Fruit fly (Drosophila melanogaster) whole organism, prepupa: Measurements from ENCODE around the gene CG31406.

Experiments
- Blimp-1 ChIP-seq: fragments of 200-800 bp; sonication (Bioruptor generic); optimal IDR thresholded peaks from 3 replicates; lab custom pipeline; 2017; ENCODE audit warnings: missing biosample characterization, missing genetic modification characterization, mild to moderate bottlenecking, moderate library complexity, missing genetic modification reagents
- CG10631 ChIP-seq: fragments of 200-800 bp; sonication (Bioruptor generic); optimal IDR thresholded peaks from 2 replicates; lab custom pipeline; 2016; ENCODE audit warnings: missing biosample characterization, missing genetic modification characterization
- CG10669 ChIP-seq: fragments of 200-800 bp; sonication (Bioruptor generic); optimal IDR thresholded peaks from 3 replicates; lab custom pipeline; 2018; ENCODE audit warnings: missing biosample characterization, mild to moderate bottlenecking, missing genetic modification characterization, moderate library complexity
- CG11294 ChIP-seq: fragments of 200-800 bp; sonication (Bioruptor generic); IDR thresholded peaks from 2 replicates; pipeline ENCODE4 v1.3.6; 2022; ENCODE audit warnings: missing biosample characterization, missing genetic modification characterization
- CG11762 ChIP-seq: fragments of 200-800 bp; sonication (Bioruptor generic); optimal IDR thresholded peaks from 3 replicates; lab custom pipeline; 2016; ENCODE audit warnings: missing biosample characterization, missing genetic modification characterization; ENCODE audit not compliant: insufficient read depth
- CG1621 ChIP-seq: fragments of 200-800 bp; sonication (Bioruptor generic); optimal IDR thresholded peaks from 3 replicates; lab custom pipeline; 2018; ENCODE audit warnings: missing biosample characterization, mild to moderate bottlenecking, missing genetic modification characterization
- CG16779 ChIP-seq: fragments of 200-800 bp; sonication (Bioruptor generic); optimal IDR thresholded peaks from 3 replicates; lab custom pipeline; 2017; ENCODE audit warnings: missing biosample characterization, mild to moderate bottlenecking, missing genetic modification characterization
- CG3032 ChIP-seq: fragments of 200-800 bp; optimal IDR thresholded peaks from 2 replicates; lab custom pipeline; 2019; ENCODE audit warnings: missing biosample characterization, mild to moderate bottlenecking, missing genetic modification characterization, moderate library complexity
- CG31627 ChIP-seq: fragments of 200-800 bp; sonication (Bioruptor generic); optimal IDR thresholded peaks from 3 replicates; lab custom pipeline; 2016; ENCODE audit warnings: missing biosample characterization, missing genetic modification characterization
- CG32006 ChIP-seq: fragments of 200-800 bp; sonication (Bioruptor generic); optimal IDR thresholded peaks from 3 replicates; lab custom pipeline; 2017; ENCODE audit warnings: missing biosample characterization, mild to moderate bottlenecking, missing genetic modification characterization
- CG3919 ChIP-seq: fragments of 200-800 bp; sonication (Bioruptor generic); optimal IDR thresholded peaks from 3 replicates; lab custom pipeline; 2016; ENCODE audit warnings: missing biosample characterization, missing genetic modification characterization
- CG4318 ChIP-seq: fragments of 200-800 bp; sonication (Bioruptor generic); optimal IDR thresholded peaks from 3 replicates; lab custom pipeline; 2017; ENCODE audit warnings: missing biosample characterization, mild to moderate bottlenecking, missing genetic modification characterization
- CG6163 ChIP-seq: fragments of 200-800 bp; sonication (Bioruptor generic); IDR thresholded peaks from 3 replicates; pipeline ENCODE4 v1.3.6; 2022; ENCODE audit warnings: missing biosample characterization, missing genetic modification characterization
- CG6276 ChIP-seq: fragments of 200-800 bp; sonication (Bioruptor generic); optimal IDR thresholded peaks from 2 replicates; lab custom pipeline; 2017; ENCODE audit warnings: missing biosample characterization, mild to moderate bottlenecking, missing genetic modification characterization
- CG6808 ChIP-seq: fragments of 200-800 bp; sonication (Bioruptor generic); optimal IDR thresholded peaks from 3 replicates; lab custom pipeline; 2017; ENCODE audit warnings: missing biosample characterization, missing genetic modification characterization, mild to moderate bottlenecking, moderate library complexity, missing genetic modification reagents
- CG6854 ChIP-seq: fragments of 200-800 bp; sonication (Bioruptor generic); optimal IDR thresholded peaks from 2 replicates; lab custom pipeline; 2017; ENCODE audit warnings: missing biosample characterization, mild to moderate bottlenecking, missing genetic modification characterization
- CG8319 ChIP-seq: fragments of 200-800 bp; sonication (Bioruptor generic); optimal IDR thresholded peaks from 3 replicates; lab custom pipeline; 2016; ENCODE audit warnings: missing biosample characterization, missing genetic modification characterization
- CG9139 ChIP-seq: fragments of 200-800 bp; sonication (Bioruptor generic); optimal IDR thresholded peaks from 3 replicates; lab custom pipeline; 2017; ENCODE audit warnings: missing biosample characterization, mild to moderate bottlenecking, missing genetic modification characterization
- Eip75B ChIP-seq: fragments of 200-800 bp; sonication (Bioruptor generic); optimal IDR thresholded peaks from 3 replicates; lab custom pipeline; 2016; ENCODE audit warnings: missing biosample characterization, missing genetic modification characterization
- Eip78C ChIP-seq: fragments of 200-800 bp; sonication (Bioruptor generic); peaks from one replicate; lab custom pipeline; 2016; ENCODE audit warnings: missing biosample characterization, missing genetic modification characterization
- Eip93F ChIP-seq: fragments of 200-800 bp; sonication (Bioruptor generic); optimal IDR thresholded peaks from 2 replicates; lab custom pipeline; 2016; ENCODE audit warnings: missing biosample characterization, mild to moderate bottlenecking, missing genetic modification characterization
- Gug ChIP-seq: fragments of 200-800 bp; sonication (Bioruptor generic); IDR thresholded peaks from 2 replicates; pipeline ENCODE4 v1.3.6; 2022; ENCODE audit warnings: missing biosample characterization, missing genetic modification characterization
- Hr4 ChIP-seq: fragments of 200-800 bp; sonication (Bioruptor generic); optimal IDR thresholded peaks from 3 replicates; lab custom pipeline; 2016; ENCODE audit warnings: missing biosample characterization, missing genetic modification characterization
- Lpt ChIP-seq: fragments of 200-800 bp; sonication (Bioruptor generic); optimal IDR thresholded peaks from 3 replicates; lab custom pipeline; 2016; ENCODE audit warnings: missing biosample characterization, missing genetic modification characterization
- Met ChIP-seq: fragments of 200-800 bp; sonication (Bioruptor generic); optimal IDR thresholded peaks from 3 replicates; lab custom pipeline; 2016; ENCODE audit warnings: missing biosample characterization, missing genetic modification characterization
- OdsH ChIP-seq: fragments of 200-800 bp; sonication (Bioruptor generic); optimal IDR thresholded peaks from 3 replicates; lab custom pipeline; 2016; ENCODE audit warnings: missing biosample characterization, missing genetic modification characterization
- Smox ChIP-seq: fragments of 200-800 bp; sonication (Bioruptor generic); optimal IDR thresholded peaks from 3 replicates; lab custom pipeline; 2016; ENCODE audit warnings: missing biosample characterization, missing genetic modification characterization
- Sox102F ChIP-seq: fragments of 200-800 bp; sonication (Bioruptor generic); optimal IDR thresholded peaks from 2 replicates; lab custom pipeline; 2016; ENCODE audit warnings: missing biosample characterization, mild to moderate bottlenecking, missing genetic modification characterization
- Sox14 ChIP-seq: fragments of 200-800 bp; sonication (Bioruptor generic); optimal IDR thresholded peaks from 3 replicates; lab custom pipeline; 2016; ENCODE audit warnings: missing biosample characterization, missing genetic modification characterization
- achi ChIP-seq: fragments of 200-800 bp; sonication (Bioruptor generic); optimal IDR thresholded peaks from 3 replicates; lab custom pipeline; 2016; ENCODE audit warnings: missing biosample characterization, missing genetic modification characterization
- cyc ChIP-seq: fragments of 200-800 bp; sonication (Bioruptor generic); optimal IDR thresholded peaks from 3 replicates; lab custom pipeline; 2016; ENCODE audit warnings: missing biosample characterization, missing genetic modification characterization
- dsx ChIP-seq: fragments of 200-800 bp; optimal IDR thresholded peaks from 3 replicates; lab custom pipeline; 2019; ENCODE audit warnings: missing biosample characterization, mild to moderate bottlenecking, missing genetic modification characterization, moderate library complexity; ENCODE audit not compliant: poor library complexity, severe bottlenecking
- eg ChIP-seq: fragments of 200-800 bp; sonication (Bioruptor generic); IDR thresholded peaks from 3 replicates; pipeline ENCODE4 v1.3.6; 2022; ENCODE audit warnings: missing biosample characterization, missing genetic modification characterization
- esn ChIP-seq: fragments of 200-800 bp; sonication (Bioruptor generic); optimal IDR thresholded peaks from 2 replicates; lab custom pipeline; 2016; ENCODE audit warnings: missing biosample characterization, mild to moderate bottlenecking, missing genetic modification characterization, moderate library complexity
- fd59A ChIP-seq: fragments of 200-800 bp; sonication (Bioruptor generic); optimal IDR thresholded peaks from 2 replicates; lab custom pipeline; 2017; ENCODE audit warnings: missing biosample characterization, mild to moderate bottlenecking, missing genetic modification characterization, missing genetic modification reagents
- lz ChIP-seq: fragments of 200-800 bp; sonication (Bioruptor generic); optimal IDR thresholded peaks from 3 replicates; lab custom pipeline; 2016; ENCODE audit warnings: missing biosample characterization, missing genetic modification characterization
- net ChIP-seq: fragments of 200-800 bp; sonication (Bioruptor generic); optimal IDR thresholded peaks from 3 replicates; lab custom pipeline; 2016; ENCODE audit warnings: missing biosample characterization, missing genetic modification characterization
- salr ChIP-seq, 2 experiments: fragments of 200-800 bp; sonication (Bioruptor generic); optimal IDR thresholded peaks; 3 replicates each; lab custom pipeline; 2016 to 2018; ENCODE audit warnings: missing biosample characterization in 2 of 2, missing genetic modification characterization in 2 of 2, mild to moderate bottlenecking in 1 of 2
- ss ChIP-seq, 2 experiments: fragments of 200-800 bp; sonication (Bioruptor generic); optimal IDR thresholded peaks; 2 replicates in 1 of 2; 3 replicates in 1 of 2; lab custom pipeline; 2017 to 2018; ENCODE audit warnings: mild to moderate bottlenecking in 2 of 2, missing biosample characterization in 2 of 2, missing genetic modification characterization in 2 of 2, moderate library complexity in 1 of 2
- svp ChIP-seq: fragments of 200-800 bp; sonication (Bioruptor generic); peaks from one replicate; lab custom pipeline; 2016; ENCODE audit warnings: missing biosample characterization, missing genetic modification characterization
- topi ChIP-seq: fragments of 200-800 bp; sonication (Bioruptor generic); optimal IDR thresholded peaks from 3 replicates; lab custom pipeline; 2016; ENCODE audit warnings: missing biosample characterization, missing genetic modification characterization
- vri ChIP-seq: fragments of 200-800 bp; sonication (Bioruptor generic); optimal IDR thresholded peaks from 3 replicates; lab custom pipeline; 2016; ENCODE audit warnings: missing biosample characterization, mild to moderate bottlenecking, missing genetic modification characterization

CG31406 gene

DNA sequence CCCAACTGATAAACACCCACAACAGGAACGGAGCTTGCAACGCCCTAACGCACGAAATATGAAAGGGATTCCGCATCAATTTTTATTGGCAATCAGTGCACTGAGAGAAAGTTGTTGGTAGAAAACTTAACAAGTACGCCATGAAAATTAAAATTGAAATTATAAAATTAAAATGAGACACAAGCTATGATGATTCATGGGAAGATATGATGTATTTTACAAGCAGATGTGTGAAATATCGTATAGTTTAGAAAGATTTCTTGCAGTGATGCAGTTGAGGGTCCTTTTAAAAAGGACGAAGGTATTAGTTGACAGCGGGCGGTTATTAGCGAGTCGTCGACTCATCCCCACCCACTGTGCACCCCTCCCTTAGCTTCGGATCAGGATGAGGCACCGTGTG lies 21.9 kb downstream of the CG31406 start:
- TF ChIP-seq svp (GFP tag; lab: Kevin White, UChicago): peak; percentile 62
- TF ChIP-seq CG9139 (GFP tag; lab: Kevin White, UChicago): no peak
- TF ChIP-seq net (GFP tag; lab: Kevin White, UChicago): no peak
- no peak for TF ChIP-seq CG11294 (GFP tag; lab: Robert Waterston, UW)

DNA sequence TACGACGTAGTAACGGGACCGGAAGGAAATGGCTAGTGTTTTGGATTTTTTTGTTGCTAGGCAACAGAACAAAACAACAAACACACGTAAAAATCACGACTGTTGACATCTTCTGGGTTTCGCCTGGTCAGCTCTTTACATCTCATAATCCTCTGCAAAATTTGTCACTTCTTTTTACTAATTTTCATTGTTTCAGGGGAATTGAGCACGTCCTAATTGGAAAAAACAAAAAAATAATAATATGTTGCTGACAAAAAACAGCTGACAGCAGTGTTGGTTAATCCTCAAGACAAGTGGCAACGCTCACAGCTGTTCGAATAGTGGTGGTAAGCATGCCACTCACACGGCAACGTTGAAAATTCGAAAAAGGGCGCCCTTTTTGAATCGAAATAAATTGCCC lies 29.3 kb downstream of the CG31406 start, which contains the start of gene Rfx:
Gene Rfx, minus strand, starts transcription at position 220 of the 400 bp plus-strand sequence.
- TF ChIP-seq CG6854 (GFP tag; lab: Kevin White, UChicago): peak; percentile 74
- TF ChIP-seq Eip78C (GFP tag; lab: Kevin White, UChicago): peak; percentile 79
- TF ChIP-seq Hr4 (GFP tag; lab: Kevin White, UChicago): no peak
- TF ChIP-seq CG3032 (tag; lab: Kevin White, UChicago): peak; percentile 22
- peak; percentile 29 to 64 for TF ChIP-seq ss (GFP tag; optimal IDR thresholded peaks at IDR 0.05; lab: Kevin White, UChicago)
- TF ChIP-seq svp (GFP tag; lab: Kevin White, UChicago): no peak
- TF ChIP-seq Eip75B (GFP tag; lab: Kevin White, UChicago): peak; percentile 22
- no peak for TF ChIP-seq CG11762 (GFP tag; lab: Kevin White, UChicago)
- no peak for TF ChIP-seq lz (GFP tag; lab: Kevin White, UChicago)
- TF ChIP-seq Sox14 (GFP tag; lab: Kevin White, UChicago): peak; percentile 61
- no peak for TF ChIP-seq eg (GFP tag; lab: Robert Waterston, UW)
- peak; percentile 4 for TF ChIP-seq CG31627 (GFP tag; lab: Kevin White, UChicago)
- no peak for TF ChIP-seq CG6163
- TF ChIP-seq vri (GFP tag; lab: Kevin White, UChicago): peak; percentile 26
- no peak for TF ChIP-seq CG8319
- peak; percentile 34 for TF ChIP-seq esn (GFP tag; lab: Kevin White, UChicago)
- peak; percentile 3 for TF ChIP-seq CG16779 (tag; lab: Kevin White, UChicago)
- TF ChIP-seq CG11294 (GFP tag; lab: Robert Waterston, UW): no peak
- no peak for TF ChIP-seq achi (GFP tag; lab: Kevin White, UChicago)
- no peak for TF ChIP-seq fd59A (GFP tag; lab: Kevin White, UChicago)
- no peak for TF ChIP-seq CG4318 (GFP tag; lab: Kevin White, UChicago)
- TF ChIP-seq CG1621 (tag; lab: Kevin White, UChicago): peak; percentile 0
- TF ChIP-seq Gug: no peak
- no peak for TF ChIP-seq salr (GFP tag; optimal IDR thresholded peaks at IDR 0.05; lab: Kevin White, UChicago)
- no peak for TF ChIP-seq Blimp-1
- TF ChIP-seq Met (GFP tag; lab: Kevin White, UChicago): no peak
- no peak for TF ChIP-seq CG6276 (GFP tag; lab: Kevin White, UChicago)
- peak; percentile 2 for TF ChIP-seq topi (GFP tag; lab: Kevin White, UChicago)
- TF ChIP-seq CG6808 (GFP tag; lab: Kevin White, UChicago): peak; percentile 49
- peak; percentile 80 for TF ChIP-seq CG32006
- TF ChIP-seq Lpt (GFP tag; lab: Kevin White, UChicago): no peak
- TF ChIP-seq CG3919 (GFP tag; lab: Kevin White, UChicago): peak; percentile 24
- TF ChIP-seq OdsH (GFP tag; lab: Kevin White, UChicago): no peak
- TF ChIP-seq net (GFP tag; lab: Kevin White, UChicago): no peak
- no peak for TF ChIP-seq CG10669 (GFP tag; lab: Kevin White, UChicago)
- no peak for TF ChIP-seq CG9139 (GFP tag; lab: Kevin White, UChicago)
- TF ChIP-seq CG10631: peak; percentile 0
- peak; percentile 68 for TF ChIP-seq dsx (GFP tag; lab: Kevin White, UChicago)
- no peak for TF ChIP-seq cyc (GFP tag; lab: Kevin White, UChicago)
- no peak for TF ChIP-seq Sox102F (GFP tag; lab: Kevin White, UChicago)
- no peak for TF ChIP-seq Smox (GFP tag; lab: Kevin White, UChicago)
- no peak for TF ChIP-seq Eip93F (GFP tag; lab: Kevin White, UChicago)
